Worm (Caenorhabditis elegans): ENCODE measurements around the gene F41D9.2.
A peak's percentile ranks its signal among the peaks of the same experiment; 100 is the strongest.

F41D9.2 gene

DNA sequence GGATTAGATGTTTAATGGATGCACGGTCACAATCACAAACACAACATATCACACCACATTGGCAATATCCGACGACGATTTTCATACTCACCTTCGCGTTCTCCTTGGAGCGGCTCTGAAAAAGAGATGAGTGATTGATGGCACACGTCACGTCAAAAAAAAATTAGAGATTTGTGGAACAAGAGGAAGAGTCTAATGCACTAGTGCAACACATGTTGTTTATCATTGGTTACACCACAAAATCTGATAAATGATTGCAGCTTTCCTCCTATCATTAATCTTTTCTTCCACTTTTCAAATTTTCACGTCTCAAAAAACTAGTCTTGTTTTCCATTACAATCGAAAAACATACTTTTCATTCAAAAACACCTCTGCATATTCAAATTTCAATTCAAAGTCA, 5.8 kb upstream of the F41D9.2 start:
- TF ChIP-seq snpc-1.3 (tag; optimal IDR thresholded peaks at IDR 0.05; ENCODE audit: insufficient read depth): no peak
- TF ChIP-seq lin-40 (tag; optimal IDR thresholded peaks at IDR 0.05): no peak
- no peak for TF ChIP-seq ceh-58 (GFP tag; IDR thresholded peaks at IDR 0.05)
- no peak for TF ChIP-seq him-1 (tag; optimal IDR thresholded peaks at IDR 0.05)
- no peak for TF ChIP-seq F57A8.1 (GFP tag; optimal IDR thresholded peaks at IDR 0.05)
- no peak for TF ChIP-seq ztf-22 (GFP tag; optimal IDR thresholded peaks at IDR 0.05)
- no peak for TF ChIP-seq unc-62 (GFP tag; optimal IDR thresholded peaks at IDR 0.05)
- TF ChIP-seq dpl-1 (GFP tag; optimal IDR thresholded peaks at IDR 0.05): no peak
- no peak for TF ChIP-seq hrde-1 (tag; optimal IDR thresholded peaks at IDR 0.05; ENCODE audit: borderline replicate concordance)
- TF ChIP-seq tbx-9 (tag; optimal IDR thresholded peaks at IDR 0.05; ENCODE audit: borderline replicate concordance): no peak
- TF ChIP-seq lin-26 (GFP tag; IDR thresholded peaks at IDR 0.05): no peak
- TF ChIP-seq ama-1 (optimal IDR thresholded peaks at IDR 0.05): no peak
- TF ChIP-seq ama-1 (GFP tag; optimal IDR thresholded peaks at IDR 0.05): no peak
- no peak for TF ChIP-seq Y79H2A.3 (GFP tag; conservative IDR thresholded peaks at IDR 0.05)
- no peak for TF ChIP-seq lsy-27 (tag; optimal IDR thresholded peaks at IDR 0.05; ENCODE audit: borderline replicate concordance, insufficient read depth)
- no peak for TF ChIP-seq ztf-28 (GFP tag; IDR thresholded peaks at IDR 0.05)

DNA sequence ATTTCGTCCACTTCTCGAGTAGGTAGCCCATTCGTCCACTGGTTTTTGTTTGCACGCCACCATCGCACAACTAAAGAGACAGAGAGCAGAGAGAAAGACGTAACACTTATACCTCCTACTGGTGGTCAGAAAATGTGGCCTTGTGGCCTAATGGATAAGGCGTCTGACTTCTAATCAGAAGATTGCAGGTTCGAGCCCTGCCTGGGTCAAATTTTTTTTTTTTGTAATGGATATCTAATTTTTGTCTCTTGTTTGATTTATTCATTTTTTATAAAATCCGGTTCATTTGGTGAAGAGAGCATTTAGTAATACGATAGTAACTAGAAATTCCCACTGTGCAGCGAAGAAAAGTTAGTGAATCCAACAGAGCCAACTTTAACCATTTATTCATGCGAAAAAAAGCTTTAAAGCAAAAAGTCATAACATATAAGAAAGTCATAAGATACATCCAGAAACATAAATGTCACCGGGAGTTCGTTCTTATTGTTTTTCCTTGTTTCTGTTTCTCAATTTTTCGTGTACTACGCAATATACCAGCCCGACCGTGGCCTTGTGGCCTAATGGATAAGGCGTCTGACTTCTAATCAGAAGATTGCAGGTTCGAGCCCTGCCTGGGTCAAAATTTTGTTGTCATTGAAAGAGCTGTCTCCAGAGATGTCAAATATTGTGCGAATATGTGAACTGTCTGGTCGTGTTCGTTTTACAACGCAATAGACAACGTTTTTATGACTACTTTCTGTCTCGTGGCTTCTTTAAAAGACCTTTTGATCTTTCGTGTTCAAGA, 1.5 kb upstream of the F41D9.2 start:
- TF ChIP-seq ztf-25 (GFP tag; IDR thresholded peaks at IDR 0.05) (peak; percentile 67; the same call in 1 of the 2 replicates), ceh-79 (tag; optimal IDR thresholded peaks at IDR 0.05) (no peak), snpc-1.3 (tag; optimal IDR thresholded peaks at IDR 0.05; ENCODE audit: insufficient read depth) (peak; percentile 74), pbrm-1 (GFP tag; IDR thresholded peaks at IDR 0.05) (peak; percentile 88), Y79H2A.3 (GFP tag; conservative IDR thresholded peaks at IDR 0.05) (no peak), lin-35 (GFP tag; optimal IDR thresholded peaks at IDR 0.05) (peak in 1 of 3 experiments; percentile 75), ekl-4 (GFP tag; IDR thresholded peaks at IDR 0.05) (peak; percentile 43; the same call in 1 of the 2 replicates), ztf-6 (GFP tag; IDR thresholded peaks at IDR 0.05) (no peak), sdz-38 (tag; optimal IDR thresholded peaks at IDR 0.05) (no peak), snpc-3.4 (tag; optimal IDR thresholded peaks at IDR 0.05) (peak; percentile 45), hmg-1.2 (GFP tag; IDR thresholded peaks at IDR 0.05) (peak; percentile 78), lin-26 (GFP tag; IDR thresholded peaks at IDR 0.05) (peak; percentile 85), tbp1 (GFP tag; optimal IDR thresholded peaks at IDR 0.05) (peak; percentile 95), dox-1 (GFP tag; IDR thresholded peaks at IDR 0.05) (peak; percentile 65), F49E8.2 (tag; optimal IDR thresholded peaks at IDR 0.05; ENCODE audit: insufficient read depth) (no peak), mcd-1 (GFP tag; IDR thresholded peaks at IDR 0.05) (0 out of 2 replicates have a peak, but pooled peaks have one; percentile 9), Y56A3A.18 (GFP tag; IDR thresholded peaks at IDR 0.05) (no peak), egl-44 (GFP tag; IDR thresholded peaks at IDR 0.05) (no peak), snpc-1.1 (tag; optimal IDR thresholded peaks at IDR 0.05; ENCODE audit: insufficient read depth) (peak; percentile 43), ccch-3 (GFP tag; optimal IDR thresholded peaks at IDR 0.05) (no peak), B0261.1 (tag; optimal IDR thresholded peaks at IDR 0.05) (peak; percentile 90), lir-1 (GFP tag; conservative IDR thresholded peaks at IDR 0.05) (0 out of 2 replicates have a peak, but pooled peaks have one; percentile 34), lin-40 (tag; optimal IDR thresholded peaks at IDR 0.05) (peak; percentile 36), madf-6 (GFP tag; IDR thresholded peaks at IDR 0.05) (peak; percentile 48; the same call in 1 of the 2 replicates), egl-18 (GFP tag; IDR thresholded peaks at IDR 0.05) (no peak), madf-10 (tag; optimal IDR thresholded peaks at IDR 0.05) (peak; percentile 17), D2030.7 (GFP tag; IDR thresholded peaks at IDR 0.05) (peak; percentile 44), snpc-4 (GFP tag; optimal IDR thresholded peaks at IDR 0.05) (peak; percentile 39), snpc-4 (tag; optimal IDR thresholded peaks at IDR 0.05) (peak in 2 of 4 experiments; percentile 17 to 31), cebp-1 (GFP tag; IDR thresholded peaks at IDR 0.05) (peak; percentile 46; the same call in 1 of the 2 replicates), cebp-1 (tag; optimal IDR thresholded peaks at IDR 0.05) (peak; percentile 29), F23B12.7 (tag; optimal IDR thresholded peaks at IDR 0.05; ENCODE audit: insufficient read depth) (peak; percentile 60)
